Worm (Caenorhabditis elegans): Measurements from ENCODE around the gene F07H5.13.

- no peak for TF ChIP-seq him-1 (tag; optimal IDR thresholded peaks at IDR 0.05)
- no peak for TF ChIP-seq dao-5 (tag; optimal IDR thresholded peaks at IDR 0.05)
- TF ChIP-seq W03F9.2 (tag; optimal IDR thresholded peaks at IDR 0.05), result no peak
Observed at ce11 chrII:8792640-8793039, 2.3 kb downstream of the F07H5.13 start, which contains the start of gene idpa-2.
